Fruit fly (Drosophila melanogaster): Measurements from ENCODE around the gene CG13996.

DNA sequence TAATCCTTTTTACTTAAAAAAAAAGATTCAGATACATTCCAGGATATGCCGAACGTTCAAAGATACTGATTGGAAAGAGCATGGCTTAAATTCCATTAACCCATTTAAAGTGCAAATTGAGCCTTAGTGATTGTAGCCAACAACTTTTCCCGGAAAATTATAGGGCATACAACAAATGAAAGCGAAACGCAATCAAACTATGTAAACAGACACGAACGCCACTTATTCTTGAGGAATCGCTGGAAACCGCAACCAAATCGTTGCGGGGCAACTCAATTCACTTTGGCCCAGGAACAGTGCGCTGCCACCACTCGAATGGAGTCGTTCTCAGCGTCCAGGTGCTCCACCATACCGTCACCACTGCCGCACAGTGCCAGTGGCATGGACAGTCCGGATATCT lies at the start of gene CG13996:
- TF ChIP-seq usp (GFP tag; optimal IDR thresholded peaks at IDR 0.05) (no peak), fru (GFP tag; optimal IDR thresholded peaks at IDR 0.05) (no peak), dsf (GFP tag; optimal IDR thresholded peaks at IDR 0.05; ENCODE audit: borderline replicate concordance) (no peak), ey (GFP tag; optimal IDR thresholded peaks at IDR 0.05) (no peak), Dfd (GFP tag; optimal IDR thresholded peaks at IDR 0.05) (no peak)
